Worm (Caenorhabditis elegans) whole organism, L4 larva: ENCODE results near the gene C45G9.10.

Experiments
- Y75B8A.6 ChIP-seq: fragments of 200-800 bp; sonication (Bioruptor generic); IDR thresholded peaks from 2 replicates; pipeline ENCODE4 v1.3.6; 2022; ENCODE audit warnings: missing genetic modification reagents, missing genetic modification characterization, missing compliant biosample characterization
- daf-16 ChIP-seq, 3 experiments: sonication (generic microtip); optimal IDR thresholded peaks; 2 replicates each; lab custom pipeline; 2016 to 2017; ENCODE audit warnings: missing genetic modification characterization in 3 of 3, missing genetic modification reagents in 3 of 3, mild to moderate bottlenecking in 2 of 3, missing compliant biosample characterization in 2 of 3, missing biosample characterization in 1 of 3, moderate library complexity in 1 of 3
- madf-9 ChIP-seq: fragments of 200-800 bp; sonication (Bioruptor generic); conservative IDR thresholded peaks from 2 replicates; pipeline ENCODE4 v1.3.6; 2022; ENCODE audit warnings: missing genetic modification reagents, missing genetic modification characterization, missing compliant biosample characterization
- tra-1 ChIP-seq: fragments of 200-800 bp; sonication (Bioruptor generic); IDR thresholded peaks from 2 replicates; pipeline ENCODE4 v1.3.6; 2022; ENCODE audit warnings: missing genetic modification reagents, missing genetic modification characterization, missing compliant biosample characterization
- zag-1 ChIP-seq: fragments of 150-350 bp; optimal IDR thresholded peaks from 2 replicates; lab custom pipeline; 2014; ENCODE audit warnings: missing biosample characterization, missing genetic modification characterization

ce11 chrIII:5096741-5097140 lies 35.0 kb upstream of the C45G9.10 start:
- no peak for TF ChIP-seq madf-9
- no peak for TF ChIP-seq tra-1
- no peak for TF ChIP-seq Y75B8A.6 (GFP tag; lab: Robert Waterston, UW)
- TF ChIP-seq zag-1 (tag; lab: Kevin White, UChicago): no peak
- TF ChIP-seq daf-16 (GFP tag; optimal IDR thresholded peaks at IDR 0.05; lab: Kevin White, UChicago): no peak
- no peak for TF ChIP-seq daf-16 (tag; optimal IDR thresholded peaks at IDR 0.05; lab: Kevin White, UChicago)
